Worm (Caenorhabditis elegans) whole organism, L4 larva: Measurements from ENCODE around the gene unc-44.
A peak's percentile ranks its signal among the peaks of the same experiment; 100 is the strongest.
"Not testable (repeated sequence)": the region's sequence is repeated elsewhere in the genome, so short reads cannot be mapped to it uniquely, and the experiment has no call there.

ENCODE experiments used
- D1046.2 ChIP-seq: fragments of 200-800 bp; sonication (Bioruptor generic); IDR thresholded peaks from 2 replicates; pipeline ENCODE4 v1.3.6; 2022; ENCODE audit warnings: missing genetic modification characterization, missing compliant biosample characterization
- T20F7.1 ChIP-seq: fragments of 200-800 bp; sonication (Bioruptor generic); optimal IDR thresholded peaks from 2 replicates; lab custom pipeline; 2018; ENCODE audit warnings: mild to moderate bottlenecking, missing genetic modification characterization, missing compliant biosample characterization
- T26A8.4 ChIP-seq: fragments of 200-800 bp; sonication (Bioruptor generic); IDR thresholded peaks from 2 replicates; pipeline ENCODE4 v1.3.6; 2022; ENCODE audit warnings: missing genetic modification characterization, missing compliant biosample characterization
- Y5F2A.4 ChIP-seq: fragments of 200-800 bp; sonication (Bioruptor generic); optimal IDR thresholded peaks from 2 replicates; lab custom pipeline; 2018; ENCODE audit warnings: mild to moderate bottlenecking, missing genetic modification characterization, missing compliant biosample characterization
- aha-1 ChIP-seq: fragments of 150-350 bp; peaks from one replicate; lab custom pipeline; 2014; ENCODE audit warnings: missing biosample characterization, missing genetic modification characterization
- aly-2 ChIP-seq: sonication (generic microtip); optimal IDR thresholded peaks from 2 replicates; lab custom pipeline; 2018; ENCODE audit warnings: missing biosample characterization, missing genetic modification characterization
- arid-1 ChIP-seq: fragments of 200-800 bp; sonication (Bioruptor generic); conservative IDR thresholded peaks from 2 replicates; pipeline ENCODE4 v1.3.6; 2022; ENCODE audit warnings: missing genetic modification reagents, missing genetic modification characterization, missing compliant biosample characterization
- attf-4 ChIP-seq: sonication (generic microtip); optimal IDR thresholded peaks from 3 replicates; lab custom pipeline; 2017; ENCODE audit warnings: missing biosample characterization, missing genetic modification characterization
- ceh-62 ChIP-seq: sonication (generic microtip); optimal IDR thresholded peaks from 2 replicates; lab custom pipeline; 2017; ENCODE audit warnings: missing biosample characterization, missing genetic modification characterization
- ctbp-1 ChIP-seq: fragments of 200-800 bp; sonication (Bioruptor generic); IDR thresholded peaks from 2 replicates; pipeline ENCODE4 v1.3.6; 2022; ENCODE audit warnings: missing genetic modification reagents, missing genetic modification characterization, missing compliant biosample characterization
- dmd-6 ChIP-seq: fragments of 200-800 bp; sonication (Bioruptor generic); IDR thresholded peaks from 2 replicates; pipeline ENCODE4 v1.3.6; 2022; ENCODE audit warnings: missing genetic modification reagents, missing genetic modification characterization, missing compliant biosample characterization
- duxl-1 ChIP-seq: sonication (generic microtip); optimal IDR thresholded peaks from 2 replicates; lab custom pipeline; 2016; ENCODE audit warnings: mild to moderate bottlenecking, missing genetic modification characterization, moderate library complexity, missing compliant biosample characterization; ENCODE audit not compliant: poor library complexity
- dve-1 ChIP-seq: sonication (generic microtip); optimal IDR thresholded peaks from 2 replicates; lab custom pipeline; 2017; ENCODE audit warnings: antibody characterized with exemption, mild to moderate bottlenecking, missing genetic modification characterization, missing compliant biosample characterization; ENCODE audit not compliant: insufficient read depth
- egl-27 ChIP-seq: sonication (generic microtip); optimal IDR thresholded peaks from 3 replicates; lab custom pipeline; 2017; ENCODE audit warnings: missing biosample characterization, missing genetic modification reagents, missing genetic modification characterization
- fkh-10 ChIP-seq: fragments of 150-350 bp; optimal IDR thresholded peaks from 2 replicates; lab custom pipeline; 2014; ENCODE audit warnings: missing biosample characterization, missing genetic modification reagents, missing genetic modification characterization
- hmg-1.1 ChIP-seq: fragments of 200-800 bp; sonication (Bioruptor generic); IDR thresholded peaks from 2 replicates; pipeline ENCODE4 v1.3.6; 2022; ENCODE audit warnings: missing genetic modification reagents, missing genetic modification characterization, missing compliant biosample characterization
- lsy-2 ChIP-seq, 2 experiments: fragments of 150-350 bp in 1 of 2; sonication (generic microtip) in 1 of 2; optimal IDR thresholded peaks; 2 replicates each; lab custom pipeline; 2014 to 2017; ENCODE audit warnings: missing biosample characterization in 2 of 2, missing genetic modification characterization in 2 of 2
- mdl-1 ChIP-seq, 2 experiments: fragments of 150-350 bp in 1 of 2; sonication (generic microtip) in 1 of 2; optimal IDR thresholded peaks; 2 replicates each; lab custom pipeline; 2014 to 2017; ENCODE audit warnings: missing biosample characterization in 2 of 2, missing genetic modification characterization in 2 of 2
- mxl-2 ChIP-seq: fragments of 200-800 bp; sonication (Bioruptor generic); conservative IDR thresholded peaks from 2 replicates; pipeline ENCODE4 v1.3.6; 2022; ENCODE audit warnings: missing genetic modification reagents, missing genetic modification characterization, missing compliant biosample characterization
- nhr-10 ChIP-seq: fragments of 150-350 bp; optimal IDR thresholded peaks from 2 replicates; lab custom pipeline; 2014; ENCODE audit warnings: missing biosample characterization, missing genetic modification characterization
- nhr-102 ChIP-seq: sonication (generic microtip); optimal IDR thresholded peaks from 2 replicates; lab custom pipeline; 2016; ENCODE audit warnings: mild to moderate bottlenecking, missing genetic modification characterization, moderate library complexity, missing compliant biosample characterization
- nhr-6 ChIP-seq: fragments of 150-350 bp; optimal IDR thresholded peaks from 2 replicates; lab custom pipeline; 2014; ENCODE audit warnings: missing biosample characterization, missing genetic modification characterization
- pha-4 ChIP-seq, 2 experiments: fragments of 150-350 bp in 1 of 2; fragments of 200-800 bp in 1 of 2; sonication (Bioruptor generic) in 1 of 2; IDR thresholded peaks in 1 of 2; optimal IDR thresholded peaks in 1 of 2; 2 replicates each; pipeline versions ENCODE4 v1.3.6 to Lab custom; 2014 to 2022; ENCODE audit warnings: missing genetic modification characterization in 2 of 2, missing genetic modification reagents in 2 of 2, missing biosample characterization in 1 of 2, missing compliant biosample characterization in 1 of 2
- rbr-2 ChIP-seq: sonication (generic microtip); optimal IDR thresholded peaks from 2 replicates; lab custom pipeline; 2016; ENCODE audit warnings: missing genotype, missing genetic modification characterization, missing compliant biosample characterization
- set-16 ChIP-seq: fragments of 200-800 bp; sonication (Bioruptor generic); IDR thresholded peaks from 2 replicates; pipeline ENCODE4 v1.3.6; 2022; ENCODE audit warnings: missing genetic modification reagents, missing genetic modification characterization, missing compliant biosample characterization
- skn-1 ChIP-seq: fragments of 150-350 bp; optimal IDR thresholded peaks from 2 replicates; lab custom pipeline; 2014; ENCODE audit warnings: missing biosample characterization, missing genetic modification characterization
- snpc-4 ChIP-seq: fragments of 150-350 bp; optimal IDR thresholded peaks from 2 replicates; lab custom pipeline; 2014; ENCODE audit warnings: missing biosample characterization, missing genetic modification characterization
- tra-1 ChIP-seq: fragments of 200-800 bp; sonication (Bioruptor generic); IDR thresholded peaks from 2 replicates; pipeline ENCODE4 v1.3.6; 2022; ENCODE audit warnings: missing genetic modification reagents, missing genetic modification characterization, missing compliant biosample characterization
- unc-130 ChIP-seq: sonication (generic microtip); optimal IDR thresholded peaks from 2 replicates; lab custom pipeline; 2016; ENCODE audit warnings: missing genetic modification reagents, missing genetic modification characterization, missing compliant biosample characterization
- unc-39 ChIP-seq: sonication (generic microtip); optimal IDR thresholded peaks from 2 replicates; lab custom pipeline; 2017; ENCODE audit warnings: missing biosample characterization, missing genetic modification characterization
- unc-62 ChIP-seq, 3 experiments: fragments of 150-350 bp in 1 of 3; sonication (generic microtip); optimal IDR thresholded peaks in 2 of 3; peaks in 1 of 3; 1 replicate in 1 of 3; 2 replicates in 2 of 3; lab custom pipeline; 2014 to 2017; ENCODE audit warnings: missing biosample characterization in 3 of 3, missing genetic modification characterization in 3 of 3, missing genetic modification reagents in 3 of 3, missing genotype in 1 of 3
- vab-7 ChIP-seq: fragments of 200-800 bp; sonication (Bioruptor generic); IDR thresholded peaks from 2 replicates; pipeline ENCODE4 v1.3.6; 2022; ENCODE audit warnings: missing genetic modification reagents, missing genetic modification characterization, missing compliant biosample characterization
- zag-1 ChIP-seq: fragments of 150-350 bp; optimal IDR thresholded peaks from 2 replicates; lab custom pipeline; 2014; ENCODE audit warnings: missing biosample characterization, missing genetic modification characterization

The unc-44 gene

DNA sequence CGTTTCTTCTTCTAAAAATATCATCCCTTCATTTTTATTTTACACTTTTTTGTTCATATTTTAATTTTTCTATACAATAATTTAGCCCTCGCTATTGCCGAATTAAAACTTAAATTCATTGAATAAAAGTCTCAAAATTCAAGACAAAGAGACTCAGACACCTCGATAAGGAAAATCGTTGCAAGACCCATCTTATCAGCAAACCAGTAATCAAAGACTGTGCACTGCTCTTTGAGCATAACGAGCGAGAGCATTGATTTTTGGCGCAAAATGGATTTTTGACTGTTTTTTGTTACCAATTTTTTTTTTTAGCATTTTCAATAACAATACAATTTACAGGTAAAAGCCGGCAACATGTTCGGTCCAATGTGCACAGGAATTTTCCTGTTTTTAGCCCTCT, 42.3 kb downstream of the unc-44 start, which contains the start of gene C46G7.1 (continued):
- no peak for TF ChIP-seq mxl-2 (GFP tag; lab: Robert Waterston, UW)

DNA sequence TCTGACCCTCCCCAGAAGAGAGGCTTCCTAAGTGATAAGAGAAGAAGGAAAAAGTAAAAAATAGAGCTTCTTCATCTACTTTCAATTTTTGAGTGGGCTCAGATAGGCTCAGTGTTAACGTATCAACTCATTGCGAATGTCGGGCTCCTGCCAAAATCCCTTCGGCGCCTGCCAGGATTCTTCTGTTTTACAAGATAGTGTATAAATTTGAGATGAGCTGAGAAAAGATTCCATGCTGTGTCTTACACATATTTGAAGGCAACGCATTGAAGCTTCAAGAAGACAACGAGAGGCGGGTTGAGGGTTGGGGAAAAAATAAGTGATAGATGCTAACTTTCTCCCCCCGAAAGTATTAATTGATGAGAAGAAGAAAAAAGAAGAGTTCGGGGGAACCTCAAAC, 57.1 kb downstream of the unc-44 start:
- TF ChIP-seq tra-1 (GFP tag; lab: Robert Waterston, UW) (no peak), attf-4 (tag; lab: Kevin White, UChicago) (no peak), ctbp-1 (GFP tag; lab: Robert Waterston, UW) (no peak), ceh-62 (tag; lab: Kevin White, UChicago) (no peak), nhr-6 (tag; lab: Kevin White, UChicago) (no peak)

DNA sequence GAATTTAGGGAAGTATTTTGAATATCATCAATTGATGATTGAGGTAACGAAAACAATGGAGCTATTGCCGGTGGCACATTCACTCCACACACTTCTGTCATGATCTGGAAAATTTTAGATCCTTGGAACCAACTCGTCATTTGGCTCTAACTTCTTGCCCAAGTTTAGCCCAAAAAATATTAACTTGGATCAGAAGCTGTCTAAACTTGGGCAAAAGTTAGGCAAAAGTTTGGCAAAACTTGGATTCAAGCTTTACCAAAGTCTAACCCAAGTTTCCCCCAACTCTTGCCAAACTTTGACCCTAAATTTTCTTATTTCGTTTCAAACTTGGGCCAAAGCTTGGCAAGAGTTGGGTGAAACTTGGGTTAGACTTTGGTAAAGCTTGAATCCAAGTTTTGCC, 58.2 kb downstream of the unc-44 start, which contains the start of gene pqn-22:
pqn-22 (minus strand) TSS at position 101 of the 400 bp plus-strand sequence.
- not testable (repeated sequence) for TF ChIP-seq dve-1; set-16 (GFP tag; lab: Robert Waterston, UW); lsy-2 (tag; optimal IDR thresholded peaks at IDR 0.05; lab: Kevin White, UChicago)

DNA sequence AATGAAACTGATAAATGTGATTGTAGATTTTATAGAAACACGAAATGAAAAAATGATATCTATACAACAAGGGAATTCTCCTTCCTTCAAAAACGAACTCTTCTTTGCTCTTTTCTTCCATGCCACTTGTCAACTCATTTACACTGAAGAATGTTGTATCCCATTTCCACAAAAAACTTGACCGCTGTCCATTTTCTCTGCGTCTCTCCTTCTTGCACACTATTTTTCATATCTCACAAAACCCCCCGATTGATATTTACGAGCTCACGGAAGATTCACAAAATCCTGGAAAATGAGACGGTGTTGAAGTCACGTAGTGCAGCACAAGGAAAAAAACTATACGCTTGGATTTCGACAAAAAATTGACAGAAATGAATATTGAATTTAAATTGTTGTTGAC, 59.8 kb downstream of the unc-44 start:
- TF ChIP-seq unc-62 (GFP tag; optimal IDR thresholded peaks at IDR 0.05 in 1 of 2; lab: Kevin White, UChicago) (peak in 1 of 2 experiments; percentile 66), unc-62 (tag; optimal IDR thresholded peaks at IDR 0.05; lab: Kevin White, UChicago) (no peak), nhr-102 (tag; lab: Kevin White, UChicago) (no peak), hmg-1.1 (GFP tag; lab: Robert Waterston, UW) (no peak)

DNA sequence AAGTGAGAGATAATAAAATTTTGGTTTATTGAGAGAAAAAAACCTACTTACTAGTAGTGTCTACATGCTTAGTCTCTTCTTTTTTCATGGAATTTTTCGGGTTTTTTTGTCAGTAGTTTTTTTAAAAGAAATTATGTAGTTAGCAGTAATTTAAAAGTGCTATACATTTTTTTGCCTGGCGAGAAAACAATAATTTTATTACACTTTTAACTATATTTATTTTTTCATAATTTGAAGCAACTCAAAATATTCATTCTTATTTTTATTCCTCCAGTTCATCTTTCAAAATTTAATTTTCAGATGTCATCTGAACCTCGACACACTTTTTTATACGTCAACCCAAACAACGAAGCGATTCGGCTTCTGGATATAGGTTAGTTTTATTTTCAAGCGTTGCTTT, 65.3 kb downstream of the unc-44 start, which contains the start of gene kcc-2:
kcc-2 (plus strand) TSS at position 301 of the 400 bp plus-strand sequence.
- TF ChIP-seq T20F7.1 (GFP tag; lab: Kevin White, UChicago) (no peak), tra-1 (GFP tag; lab: Robert Waterston, UW) (no peak), egl-27 (no peak), skn-1 (tag; lab: Kevin White, UChicago) (no peak), pha-4 (GFP tag; IDR thresholded peaks at IDR 0.05; lab: Robert Waterston, UW) (no peak), pha-4 (tag; optimal IDR thresholded peaks at IDR 0.05; lab: Kevin White, UChicago) (no peak), unc-62 (GFP tag; optimal IDR thresholded peaks at IDR 0.05 in 1 of 2; lab: Kevin White, UChicago) (no peak), unc-62 (tag; optimal IDR thresholded peaks at IDR 0.05; lab: Kevin White, UChicago) (no peak), unc-130 (GFP tag; lab: Kevin White, UChicago) (no peak), mdl-1 (tag; optimal IDR thresholded peaks at IDR 0.05; lab: Kevin White, UChicago) (no peak), snpc-4 (tag; lab: Kevin White, UChicago) (no peak), zag-1 (tag; lab: Kevin White, UChicago) (no peak), rbr-2 (no peak), nhr-10 (tag; lab: Kevin White, UChicago) (no peak), duxl-1 (tag; lab: Kevin White, UChicago) (no peak), attf-4 (tag; lab: Kevin White, UChicago) (no peak), Y5F2A.4 (no peak), dmd-6 (no peak), vab-7 (GFP tag; lab: Robert Waterston, UW) (no peak), aly-2 (tag; lab: Kevin White, UChicago) (no peak)

DNA sequence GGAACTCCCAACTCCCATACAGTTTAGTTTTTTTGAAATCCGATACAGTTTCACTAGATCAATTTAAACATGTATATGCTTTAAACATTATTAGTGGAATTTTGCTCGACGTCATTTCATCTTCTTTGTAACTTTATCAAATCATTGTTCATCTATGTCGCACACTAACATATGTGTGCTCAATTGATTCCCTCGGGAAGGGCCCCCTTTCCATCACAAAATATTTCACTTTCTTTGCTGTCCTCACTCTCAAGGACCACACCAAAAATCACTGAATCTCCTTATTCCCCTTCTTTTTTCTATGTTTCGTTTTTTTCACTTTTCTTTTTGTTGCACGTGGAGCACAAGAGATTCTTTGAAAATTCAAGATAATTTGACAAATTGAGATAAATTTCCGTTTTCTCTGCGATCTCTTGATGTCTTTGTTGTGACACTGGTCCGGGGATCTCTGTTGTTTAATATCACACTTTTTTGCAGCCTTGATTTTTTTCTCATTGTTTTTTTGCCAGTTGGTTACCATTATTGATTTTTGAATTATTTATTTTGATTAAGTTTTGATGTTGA, 71.9 kb downstream of the unc-44 start:
- TF ChIP-seq fkh-10 (GFP tag; lab: Kevin White, UChicago) (no peak), T26A8.4 (GFP tag; lab: Robert Waterston, UW) (no peak), unc-39 (tag; lab: Kevin White, UChicago) (no peak), aha-1 (tag; lab: Kevin White, UChicago) (peak; percentile 5), D1046.2 (GFP tag; lab: Robert Waterston, UW) (no peak), vab-7 (GFP tag; lab: Robert Waterston, UW) (no peak), unc-62 (GFP tag; optimal IDR thresholded peaks at IDR 0.05 in 1 of 2; lab: Kevin White, UChicago) (peak in 1 of 2 experiments; percentile 69), unc-62 (tag; optimal IDR thresholded peaks at IDR 0.05; lab: Kevin White, UChicago) (no peak), snpc-4 (tag; lab: Kevin White, UChicago) (no peak), arid-1 (GFP tag; lab: Robert Waterston, UW) (no peak)
- TF ChIP-seq, all 104 proteins: peak for 2
